Worm (Caenorhabditis elegans): ENCODE data around the gene ipla-2.

- no peak for TF ChIP-seq pes-1 (GFP tag; IDR thresholded peaks at IDR 0.05)
- TF ChIP-seq ama-1 (optimal IDR thresholded peaks at IDR 0.05), result no peak
Measured at ce11 chrX:9832370-9832769, 5.5 kb downstream of the ipla-2 start.

All from whole organism, early embryonic.